Worm (Caenorhabditis elegans): ENCODE measurements around the gene T23F6.3.

T23F6.3 gene

DNA sequence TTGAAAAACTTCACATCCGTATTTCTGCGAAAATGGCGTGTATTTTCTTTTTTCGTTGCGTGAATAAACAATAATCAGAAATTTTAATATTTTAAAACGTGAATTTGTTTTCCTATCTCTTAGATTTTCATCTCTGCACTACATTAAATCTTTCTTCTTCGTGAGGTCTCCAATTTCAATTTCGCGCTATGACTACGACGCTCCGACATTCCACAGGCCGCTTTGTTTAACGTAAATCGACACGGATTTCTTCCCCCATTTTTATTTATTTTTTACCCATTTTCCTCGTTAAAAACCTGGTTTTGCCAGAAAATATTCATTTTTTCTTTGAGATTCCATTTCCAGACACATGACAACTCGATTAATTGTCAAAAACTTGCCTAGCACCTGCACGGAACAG, at the start of gene T23F6.3, which contains the start of gene rbd-1:
Gene T23F6.3 (minus strand): TSS at position 120 of the 400 bp plus-strand sequence.
Gene rbd-1 (plus strand): TSS at position 346 of the 400 bp plus-strand sequence.
- TF ChIP-seq nhr-85 (tag): peak; percentile 96
- TF ChIP-seq egl-27 (tag; optimal IDR thresholded peaks at IDR 0.05): peak in 1 of 2 experiments; percentile 47
- TF ChIP-seq vab-15 (tag; optimal IDR thresholded peaks at IDR 0.05): peak; percentile 66
- peak; percentile 82 for TF ChIP-seq C04F5.9 (tag; optimal IDR thresholded peaks at IDR 0.05)
- peak; percentile 84 for TF ChIP-seq egl-13 (tag; optimal IDR thresholded peaks at IDR 0.05)
- TF ChIP-seq fkh-8 (tag; optimal IDR thresholded peaks at IDR 0.05): peak; percentile 78
- TF ChIP-seq nhr-28 (tag; optimal IDR thresholded peaks at IDR 0.05): no peak
- TF ChIP-seq irx-1 (tag; optimal IDR thresholded peaks at IDR 0.05): peak; percentile 84
- TF ChIP-seq fkh-4 (tag; optimal IDR thresholded peaks at IDR 0.05; ENCODE audit: borderline replicate concordance): peak; percentile 81
- TF ChIP-seq C34B4.2 (tag; optimal IDR thresholded peaks at IDR 0.05): no peak
- TF ChIP-seq ceh-90 (tag; optimal IDR thresholded peaks at IDR 0.05): peak; percentile 65
- peak; percentile 89 for TF ChIP-seq xbp-1 (tag; optimal IDR thresholded peaks at IDR 0.05)
- TF ChIP-seq ama-1 (optimal IDR thresholded peaks at IDR 0.05): no peak
- TF ChIP-seq nhr-19 (GFP tag; conservative IDR thresholded peaks at IDR 0.05): peak; percentile 93
- peak; percentile 86 for TF ChIP-seq pax-3 (tag; optimal IDR thresholded peaks at IDR 0.05)
- peak; percentile 68 for TF ChIP-seq snpc-4 (tag; optimal IDR thresholded peaks at IDR 0.05)
- peak; percentile 93 to 96 (median 94) for TF ChIP-seq ceh-82 (tag; optimal IDR thresholded peaks at IDR 0.05)
- TF ChIP-seq ztf-4 (tag; optimal IDR thresholded peaks at IDR 0.05): peak; percentile 75
- peak; percentile 86 for TF ChIP-seq lin-14 (GFP tag; optimal IDR thresholded peaks at IDR 0.05)
- peak; percentile 79 for TF ChIP-seq lin-39 (tag; optimal IDR thresholded peaks at IDR 0.05)
- TF ChIP-seq dsc-1 (tag; optimal IDR thresholded peaks at IDR 0.05): peak; percentile 92
- peak; percentile 96 for TF ChIP-seq nhr-71 (tag; optimal IDR thresholded peaks at IDR 0.05)
- TF ChIP-seq ceh-63 (GFP tag; optimal IDR thresholded peaks at IDR 0.05): no peak
- TF ChIP-seq skn-1 (tag; optimal IDR thresholded peaks at IDR 0.05): peak; percentile 69
- TF ChIP-seq nhr-76 (tag; optimal IDR thresholded peaks at IDR 0.05): no peak
- peak; percentile 92 for TF ChIP-seq swsn-7 (tag; optimal IDR thresholded peaks at IDR 0.05)
- peak; percentile 72 for TF ChIP-seq mab-9 (GFP tag; IDR thresholded peaks at IDR 0.05)
- peak in 1 of 2 experiments; percentile 92 for TF ChIP-seq ztf-11 (tag; optimal IDR thresholded peaks at IDR 0.05)
- peak; percentile 13 for TF ChIP-seq sup-37 (GFP tag; optimal IDR thresholded peaks at IDR 0.05)
- TF ChIP-seq unc-62 (GFP tag; optimal IDR thresholded peaks at IDR 0.05): no peak
- TF ChIP-seq tlp-1 (tag; optimal IDR thresholded peaks at IDR 0.05): no peak
- peak; percentile 90 for TF ChIP-seq aly-2 (tag; optimal IDR thresholded peaks at IDR 0.05)
- TF ChIP-seq mdl-1 (tag; optimal IDR thresholded peaks at IDR 0.05): peak in 1 of 2 experiments; percentile 79
- TF ChIP-seq Y116A8C.19 (tag; optimal IDR thresholded peaks at IDR 0.05; ENCODE audit: borderline replicate concordance): no peak
- TF ChIP-seq sptf-1 (tag; optimal IDR thresholded peaks at IDR 0.05): no peak
- peak; percentile 76 for TF ChIP-seq sox-4 (tag; optimal IDR thresholded peaks at IDR 0.05)
- TF ChIP-seq fos-1 (tag; optimal IDR thresholded peaks at IDR 0.05): peak; percentile 83
- no peak for TF ChIP-seq alr-1 (tag; optimal IDR thresholded peaks at IDR 0.05; ENCODE audit: borderline replicate concordance)
- no peak for TF ChIP-seq hlh-17 (GFP tag; optimal IDR thresholded peaks at IDR 0.05; ENCODE audit: borderline replicate concordance)
- no peak for TF ChIP-seq pag-3 (tag; optimal IDR thresholded peaks at IDR 0.05; ENCODE audit: borderline replicate concordance, insufficient read depth)
- TF ChIP-seq lin-15B (tag; optimal IDR thresholded peaks at IDR 0.05): peak; percentile 79
- peak; percentile 82 for TF ChIP-seq nhr-11 (tag; optimal IDR thresholded peaks at IDR 0.05)
- peak; percentile 50 for TF ChIP-seq zag-1 (tag; optimal IDR thresholded peaks at IDR 0.05)
- TF ChIP-seq nhr-20 (tag; optimal IDR thresholded peaks at IDR 0.05): peak; percentile 95
- TF ChIP-seq lir-3 (tag; optimal IDR thresholded peaks at IDR 0.05; ENCODE audit: poor library complexity): peak; percentile 88
- peak; percentile 63 for TF ChIP-seq F16B12.6 (tag; optimal IDR thresholded peaks at IDR 0.05)
- TF ChIP-seq zip-4 (GFP tag; optimal IDR thresholded peaks at IDR 0.05): peak; percentile 68
- TF ChIP-seq snu-23 (GFP tag; optimal IDR thresholded peaks at IDR 0.05): peak; percentile 96
- peak; percentile 90 for TF ChIP-seq ceh-8 (GFP tag; optimal IDR thresholded peaks at IDR 0.05)
- TF ChIP-seq fkh-10 (GFP tag; optimal IDR thresholded peaks at IDR 0.05): peak; percentile 52
- peak; percentile 89 for TF ChIP-seq unc-86 (tag; optimal IDR thresholded peaks at IDR 0.05)
- peak; percentile 87 for TF ChIP-seq nhr-237 (tag; optimal IDR thresholded peaks at IDR 0.05)
- peak; percentile 99 to 100 for TF ChIP-seq lin-35 (GFP tag; optimal IDR thresholded peaks at IDR 0.05)
